Fruit fly (Drosophila melanogaster): ENCODE data around the gene CG15386.

The CG15386 gene

dm6 chr2L:2182735-2183340 is 34.2 kb downstream of the CG15386 start (continued):
- TF ChIP-seq MESR4 (GFP tag; optimal IDR thresholded peaks at IDR 0.05) (no peak), CG2199 (GFP tag; IDR thresholded peaks at IDR 0.05) (peak; percentile 67; the same call in 2 of the 3 replicates), corto (GFP tag; optimal IDR thresholded peaks at IDR 0.05) (no peak), CG9215 (GFP tag; IDR thresholded peaks at IDR 0.05) (no peak), CG6654 (GFP tag; optimal IDR thresholded peaks at IDR 0.05) (peak; percentile 10), CG10654 (GFP tag; optimal IDR thresholded peaks at IDR 0.05) (peak; percentile 39), CG1602 (GFP tag; optimal IDR thresholded peaks at IDR 0.05) (peak; percentile 65), gt (GFP tag; IDR thresholded peaks at IDR 0.05) (peak; percentile 68; the same call in 1 of the 2 replicates), esg (GFP tag; conservative IDR thresholded peaks at IDR 0.05) (no peak; the same call in 1 of the 2 replicates), Gsc (GFP tag; IDR thresholded peaks at IDR 0.05) (no peak), Mad (GFP tag; optimal IDR thresholded peaks at IDR 0.05) (peak; percentile 22), CG17568 (GFP tag; optimal IDR thresholded peaks at IDR 0.05) (peak; percentile 40), Adf1 (GFP tag; IDR thresholded peaks at IDR 0.05) (no peak), Med (GFP tag) (peak; percentile 85), CG6813 (GFP tag; optimal IDR thresholded peaks at IDR 0.05) (peak; percentile 58), ken (GFP tag; IDR thresholded peaks at IDR 0.05) (0 out of 3 replicates have a peak, but pooled peaks have one; percentile 36), CG4282 (GFP tag; optimal IDR thresholded peaks at IDR 0.05) (no peak), Side (GFP tag; optimal IDR thresholded peaks at IDR 0.05) (peak; percentile 73), CG11093 (GFP tag; IDR thresholded peaks at IDR 0.05) (peak; percentile 50; the same call in 2 of the 3 replicates), Dfd (GFP tag; optimal IDR thresholded peaks at IDR 0.05) (no peak), Atf6 (GFP tag; IDR thresholded peaks at IDR 0.05) (no peak), CG12219 (GFP tag; optimal IDR thresholded peaks at IDR 0.05) (peak; percentile 43), CG3995 (GFP tag; optimal IDR thresholded peaks at IDR 0.05) (no peak), nom (GFP tag; optimal IDR thresholded peaks at IDR 0.05) (peak; percentile 55), CG10267 (tag; optimal IDR thresholded peaks at IDR 0.05) (peak; percentile 83), wek (GFP tag; optimal IDR thresholded peaks at IDR 0.05) (no peak), psq (GFP tag; optimal IDR thresholded peaks at IDR 0.05) (no peak), stc (GFP tag; IDR thresholded peaks at IDR 0.05) (no peak), Nf-YB (GFP tag; optimal IDR thresholded peaks at IDR 0.05) (peak; percentile 45), CG11695 (GFP tag; IDR thresholded peaks at IDR 0.05) (peak; percentile 56; the same call in 2 of the 3 replicates), Dbx (GFP tag; IDR thresholded peaks at IDR 0.05) (no peak), CG15514 (GFP tag; optimal IDR thresholded peaks at IDR 0.05) (no peak), CG3726 (GFP tag; IDR thresholded peaks at IDR 0.05) (peak; percentile 56; the same call in 2 of the 3 replicates), CG2678 (tag; optimal IDR thresholded peaks at IDR 0.05) (peak; percentile 40), sens-2 (GFP tag; IDR thresholded peaks at IDR 0.05) (peak; percentile 68; the same call in 1 of the 2 replicates), Hsf (GFP tag; optimal IDR thresholded peaks at IDR 0.05) (peak; percentile 64), wor (GFP tag; IDR thresholded peaks at IDR 0.05) (no peak), CG9932 (GFP tag; IDR thresholded peaks at IDR 0.05) (no peak), Drgx (GFP tag; IDR thresholded peaks at IDR 0.05) (peak; percentile 62), ash1 (GFP tag; optimal IDR thresholded peaks at IDR 0.05) (no peak), da (GFP tag; optimal IDR thresholded peaks at IDR 0.05) (no peak), z (GFP tag; IDR thresholded peaks at IDR 0.05) (no peak), CG12071 (GFP tag; optimal IDR thresholded peaks at IDR 0.05) (no peak), Fer2 (tag; optimal IDR thresholded peaks at IDR 0.05) (no peak), Hmx (GFP tag; optimal IDR thresholded peaks at IDR 0.05) (no peak), CG13624 (GFP tag; optimal IDR thresholded peaks at IDR 0.05) (peak; percentile 11), CG18011 (GFP tag; optimal IDR thresholded peaks at IDR 0.05) (no peak), CG10543 (GFP tag; optimal IDR thresholded peaks at IDR 0.05) (no peak), gem (tag; optimal IDR thresholded peaks at IDR 0.05) (peak; percentile 77), Sox102F (GFP tag; optimal IDR thresholded peaks at IDR 0.05) (no peak)

Data from whole organism, embryonic.